Fruit fly (Drosophila melanogaster) whole organism, prepupa: ENCODE data around the gene CG32428.

ENCODE experiments used
- Blimp-1 ChIP-seq: fragments of 200-800 bp; sonication (Bioruptor generic); optimal IDR thresholded peaks from 3 replicates; lab custom pipeline; 2017; ENCODE audit warnings: missing biosample characterization, missing genetic modification characterization, mild to moderate bottlenecking, moderate library complexity, missing genetic modification reagents
- CG6808 ChIP-seq: fragments of 200-800 bp; sonication (Bioruptor generic); optimal IDR thresholded peaks from 3 replicates; lab custom pipeline; 2017; ENCODE audit warnings: missing biosample characterization, missing genetic modification characterization, mild to moderate bottlenecking, moderate library complexity, missing genetic modification reagents
- CG6854 ChIP-seq: fragments of 200-800 bp; sonication (Bioruptor generic); optimal IDR thresholded peaks from 2 replicates; lab custom pipeline; 2017; ENCODE audit warnings: missing biosample characterization, mild to moderate bottlenecking, missing genetic modification characterization
- Hr4 ChIP-seq: fragments of 200-800 bp; sonication (Bioruptor generic); optimal IDR thresholded peaks from 3 replicates; lab custom pipeline; 2016; ENCODE audit warnings: missing biosample characterization, missing genetic modification characterization
- cyc ChIP-seq: fragments of 200-800 bp; sonication (Bioruptor generic); optimal IDR thresholded peaks from 3 replicates; lab custom pipeline; 2016; ENCODE audit warnings: missing biosample characterization, missing genetic modification characterization
- fd85E ChIP-seq: fragments of 200-800 bp; sonication (Bioruptor generic); optimal IDR thresholded peaks from 3 replicates; lab custom pipeline; 2016; ENCODE audit warnings: missing biosample characterization, missing genetic modification characterization
- spab ChIP-seq: fragments of 200-800 bp; sonication (Bioruptor generic); optimal IDR thresholded peaks from 2 replicates; lab custom pipeline; 2017; ENCODE audit warnings: missing biosample characterization, mild to moderate bottlenecking, missing genetic modification characterization, missing genetic modification reagents

DNA sequence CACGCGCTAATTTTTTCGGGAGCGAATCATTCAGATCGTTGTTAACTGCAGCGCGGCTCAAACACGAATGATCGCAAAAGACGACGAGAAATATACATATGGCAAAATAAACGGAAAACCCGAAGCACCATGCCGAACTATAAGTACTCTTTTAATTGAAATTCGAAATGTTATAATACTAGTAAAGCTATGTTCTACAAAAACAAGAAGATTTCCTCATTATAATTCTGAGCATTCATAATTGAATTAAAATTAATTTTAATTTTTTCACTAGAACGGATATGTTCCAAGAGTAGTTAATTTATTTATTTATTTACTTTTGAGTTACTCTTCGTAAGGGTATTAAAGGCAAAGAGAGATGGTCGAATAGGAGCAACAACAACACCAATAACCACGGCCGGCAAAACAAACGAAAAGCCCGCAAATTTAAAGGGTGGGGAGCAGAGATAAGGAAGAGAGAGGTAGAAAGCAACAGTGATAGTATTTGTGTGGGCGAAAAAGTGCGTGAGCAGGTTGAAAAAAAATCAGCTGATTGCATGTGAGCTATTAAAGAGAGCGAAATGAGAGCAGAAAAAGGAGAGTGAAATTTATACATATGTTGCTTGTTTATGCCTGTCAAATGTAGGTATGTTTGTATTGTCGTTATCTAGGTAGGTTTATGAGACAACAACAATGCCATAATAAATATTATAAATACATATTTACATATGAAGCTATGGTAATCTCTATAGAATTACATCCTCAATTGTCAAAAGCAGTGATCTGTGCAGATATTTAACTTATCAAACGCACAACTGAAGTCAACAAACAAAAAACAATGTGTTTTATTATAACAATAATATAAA lies 20.1 kb upstream of the CG32428 start:
- TF ChIP-seq cyc (GFP tag; lab: Kevin White, UChicago) = peak; percentile 88
- peak; percentile 80 for TF ChIP-seq CG6808 (GFP tag; lab: Kevin White, UChicago)
- peak; percentile 41 for TF ChIP-seq fd85E (GFP tag; lab: Kevin White, UChicago)
- TF ChIP-seq spab (GFP tag; lab: Kevin White, UChicago) = peak; percentile 78
- TF ChIP-seq CG6854 (GFP tag; lab: Kevin White, UChicago) = peak; percentile 84
- peak; percentile 75 for TF ChIP-seq Blimp-1 (GFP tag; lab: Kevin White, UChicago)
- TF ChIP-seq Hr4 (GFP tag; lab: Kevin White, UChicago) = peak; percentile 93
